Worm (Caenorhabditis elegans) whole organism, L4 larva: Measurements from ENCODE around the gene K10B3.1.

Experiments used
- daf-19 ChIP-seq: fragments of 200-800 bp; sonication (Bioruptor generic); conservative IDR thresholded peaks from 2 replicates; pipeline ENCODE4 v1.3.6; 2022; ENCODE audit warnings: missing genetic modification characterization, missing compliant biosample characterization
- lsy-2 ChIP-seq, 2 experiments: fragments of 150-350 bp in 1 of 2; sonication (generic microtip) in 1 of 2; optimal IDR thresholded peaks; 2 replicates each; lab custom pipeline; 2014 to 2017; ENCODE audit warnings: missing biosample characterization in 2 of 2, missing genetic modification characterization in 2 of 2
- nhr-48 ChIP-seq: sonication (generic microtip); optimal IDR thresholded peaks from 2 replicates; lab custom pipeline; 2016; ENCODE audit warnings: mild to moderate bottlenecking, missing genetic modification characterization, missing compliant biosample characterization

DNA sequence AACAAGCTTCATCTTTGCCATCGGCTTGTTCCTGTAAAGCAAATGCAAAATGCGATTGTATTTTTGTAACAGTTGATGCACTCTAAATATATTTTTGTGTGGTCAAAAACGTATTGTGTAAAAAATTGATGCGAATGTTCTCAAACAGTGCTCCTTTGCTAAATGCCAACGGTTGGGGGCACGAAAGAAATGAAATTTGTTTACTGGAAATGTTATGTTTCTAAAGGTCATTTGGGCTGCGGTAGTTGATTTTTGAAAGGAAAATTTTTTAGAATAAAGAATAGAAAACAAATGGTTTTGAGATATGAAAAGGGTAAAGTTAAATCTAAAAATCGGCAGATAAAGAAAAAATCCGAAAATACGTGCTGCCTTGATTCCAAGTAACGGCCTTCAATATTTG lies 35.2 kb downstream of the K10B3.1 start, which contains the start of gene C15C7.6:
- TF ChIP-seq nhr-48 (tag; lab: Kevin White, UChicago) (no peak), lsy-2 (tag; optimal IDR thresholded peaks at IDR 0.05; lab: Kevin White, UChicago) (no peak), daf-19 (GFP tag; lab: Robert Waterston, UW) (no peak)
